Fruit fly (Drosophila melanogaster) whole organism, prepupa: Measurements from ENCODE around the gene Tollo.

ENCODE experiments used
- fd59A ChIP-seq: fragments of 200-800 bp; sonication (Bioruptor generic); optimal IDR thresholded peaks from 2 replicates; lab custom pipeline; 2017; ENCODE audit warnings: missing biosample characterization, mild to moderate bottlenecking, missing genetic modification characterization, missing genetic modification reagents
- svp ChIP-seq: fragments of 200-800 bp; sonication (Bioruptor generic); peaks from one replicate; lab custom pipeline; 2016; ENCODE audit warnings: missing biosample characterization, missing genetic modification characterization

DNA sequence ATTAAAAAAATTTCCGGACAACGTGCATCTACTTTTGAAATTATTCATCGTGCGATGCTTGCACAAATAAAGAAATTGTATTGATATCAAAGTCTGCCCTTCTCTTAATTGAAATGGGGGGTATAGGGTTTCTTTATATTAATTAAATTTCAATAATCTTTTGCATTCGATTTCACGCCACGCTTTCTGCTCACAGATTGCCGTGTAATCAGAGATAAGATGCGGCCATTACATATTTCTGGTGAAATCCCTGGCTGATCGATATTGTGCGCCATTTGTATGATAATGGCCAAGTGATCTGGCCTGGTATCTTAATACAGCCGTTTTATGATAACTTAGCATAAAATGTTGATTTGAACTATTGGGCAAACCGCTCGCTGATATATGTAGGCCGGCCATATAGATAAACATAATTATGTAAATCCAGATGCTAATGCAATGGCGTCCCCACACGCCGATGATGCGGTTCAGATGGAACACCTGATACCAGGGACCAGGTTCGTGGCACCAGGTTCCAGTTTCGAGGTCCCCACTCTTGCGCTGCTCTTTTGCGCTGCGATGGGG, 16.4 kb downstream of the Tollo start:
- TF ChIP-seq svp (GFP tag; lab: Kevin White, UChicago) (peak; percentile 70), fd59A (GFP tag; lab: Kevin White, UChicago) (no peak)
